Worm (Caenorhabditis elegans): ENCODE measurements around the gene sre-46.

Gene sre-46

DNA sequence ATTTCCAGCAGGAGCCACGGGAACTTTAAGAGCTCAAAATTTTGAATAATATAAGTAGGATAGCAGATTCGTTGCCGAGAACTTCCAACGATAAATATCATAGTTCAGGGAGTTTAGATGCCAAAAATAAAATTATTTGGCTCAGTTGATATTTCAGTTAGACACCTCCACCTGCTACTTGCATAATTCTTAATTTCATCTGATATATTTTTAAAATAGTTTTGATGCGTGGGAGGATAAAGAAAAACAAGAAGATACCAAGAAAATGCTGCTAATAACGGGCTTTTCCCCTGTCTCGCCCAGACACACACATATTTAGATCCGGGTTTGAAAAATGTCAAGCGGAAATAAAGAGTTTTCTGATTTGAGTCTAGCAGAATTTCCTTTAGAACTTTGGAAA is at the start of gene sre-46:
sre-46 (minus strand) TSS at position 101 of the 400 bp plus-strand sequence.
- TF ChIP-seq ets-7 (tag; optimal IDR thresholded peaks at IDR 0.05) (no peak), F13C5.2 (tag; optimal IDR thresholded peaks at IDR 0.05) (no peak), flt-1 (GFP tag; IDR thresholded peaks at IDR 0.05) (no peak), ceh-36 (tag; optimal IDR thresholded peaks at IDR 0.05) (no peak), hnd-1 (tag; optimal IDR thresholded peaks at IDR 0.05) (no peak), hmbx-1 (tag; optimal IDR thresholded peaks at IDR 0.05) (no peak), tbx-11 (GFP tag; IDR thresholded peaks at IDR 0.05) (no peak)

ce11 chrII:13765952-13766351 is 44.8 kb upstream of the sre-46 start, which contains the start of gene arrd-12:
Gene arrd-12, plus strand, starts transcription at chrII:13766252.
- no peak for TF ChIP-seq hmg-4 (GFP tag; optimal IDR thresholded peaks at IDR 0.05)
- no peak for TF ChIP-seq sea-1 (GFP tag; conservative IDR thresholded peaks at IDR 0.05)
- TF ChIP-seq hmbx-1 (tag; optimal IDR thresholded peaks at IDR 0.05): no peak
- TF ChIP-seq tra-4 (tag; optimal IDR thresholded peaks at IDR 0.05): no peak
- no peak for TF ChIP-seq tbx-11 (GFP tag; IDR thresholded peaks at IDR 0.05)
- no peak for TF ChIP-seq F13C5.2 (tag; optimal IDR thresholded peaks at IDR 0.05)
- no peak for TF ChIP-seq ceh-36 (tag; optimal IDR thresholded peaks at IDR 0.05)

- TF ChIP-seq scrt-1 (GFP tag; IDR thresholded peaks at IDR 0.05): no peak
- TF ChIP-seq flt-1 (GFP tag; IDR thresholded peaks at IDR 0.05): no peak
Measured at ce11 chrII:13763009-13763468, 41.9 kb upstream of the sre-46 start, which contains the start of gene arrd-11. Gene arrd-11, plus strand, starts transcription at chrII:13763418.

DNA sequence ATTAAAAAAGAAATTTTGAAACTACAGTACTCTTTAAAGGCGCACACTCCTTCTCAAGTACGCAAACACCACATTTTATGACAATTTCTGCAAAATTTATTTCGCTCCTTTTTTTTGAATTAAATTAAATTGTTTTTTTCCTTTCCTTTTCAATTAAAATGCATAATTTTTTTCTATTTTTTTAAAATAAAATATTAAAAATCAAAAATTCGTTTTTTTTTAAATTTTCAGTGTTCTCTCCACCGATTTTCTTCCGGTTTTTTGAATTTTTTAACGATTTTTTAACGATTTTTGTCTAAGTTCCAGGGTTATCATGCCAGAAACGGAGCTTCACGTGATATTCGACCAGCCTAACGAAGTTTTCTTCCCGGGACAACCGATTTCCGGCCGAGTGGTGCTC is 37.0 kb upstream of the sre-46 start, which contains the start of gene arrd-13:
arrd-13 (plus strand) TSS at position 301 of the 400 bp plus-strand sequence.
- TF ChIP-seq ets-7 (tag; optimal IDR thresholded peaks at IDR 0.05) (no peak), tra-4 (tag; optimal IDR thresholded peaks at IDR 0.05) (no peak), B0310.2 (tag; optimal IDR thresholded peaks at IDR 0.05) (no peak), hnd-1 (tag; optimal IDR thresholded peaks at IDR 0.05) (no peak), hmg-4 (GFP tag; optimal IDR thresholded peaks at IDR 0.05) (no peak)

- no peak for TF ChIP-seq hmg-4 (GFP tag; optimal IDR thresholded peaks at IDR 0.05)
- TF ChIP-seq hnd-1 (tag; optimal IDR thresholded peaks at IDR 0.05): no peak
- no peak for TF ChIP-seq scrt-1 (GFP tag; IDR thresholded peaks at IDR 0.05)
- no peak for TF ChIP-seq aly-1 (tag; optimal IDR thresholded peaks at IDR 0.05)
- TF ChIP-seq flt-1 (GFP tag; IDR thresholded peaks at IDR 0.05): no peak
- no peak for TF ChIP-seq pes-1 (GFP tag; IDR thresholded peaks at IDR 0.05)
- TF ChIP-seq tbx-11 (GFP tag; IDR thresholded peaks at IDR 0.05): no peak
Measured at ce11 chrII:13756232-13756631, 35.1 kb upstream of the sre-46 start.

ce11 chrII:13752016-13752415 is 30.9 kb upstream of the sre-46 start, which contains the start of gene arrd-14:
Gene arrd-14, plus strand, starts transcription at chrII:13752316.
- TF ChIP-seq F13C5.2 (tag; optimal IDR thresholded peaks at IDR 0.05) (no peak), pes-1 (GFP tag; IDR thresholded peaks at IDR 0.05) (no peak), ets-7 (tag; optimal IDR thresholded peaks at IDR 0.05) (no peak), hmbx-1 (tag; optimal IDR thresholded peaks at IDR 0.05) (no peak), aly-1 (tag; optimal IDR thresholded peaks at IDR 0.05) (no peak), scrt-1 (GFP tag; IDR thresholded peaks at IDR 0.05) (no peak), hnd-1 (tag; optimal IDR thresholded peaks at IDR 0.05) (no peak), tbx-11 (GFP tag; IDR thresholded peaks at IDR 0.05) (no peak), tbx-37 (GFP tag; conservative IDR thresholded peaks at IDR 0.05) (no peak), ama-1 (optimal IDR thresholded peaks at IDR 0.05) (no peak), flt-1 (GFP tag; IDR thresholded peaks at IDR 0.05) (no peak), ceh-13 (GFP tag; optimal IDR thresholded peaks at IDR 0.05) (no peak), ceh-36 (tag; optimal IDR thresholded peaks at IDR 0.05) (no peak), tra-4 (tag; optimal IDR thresholded peaks at IDR 0.05) (no peak)

DNA sequence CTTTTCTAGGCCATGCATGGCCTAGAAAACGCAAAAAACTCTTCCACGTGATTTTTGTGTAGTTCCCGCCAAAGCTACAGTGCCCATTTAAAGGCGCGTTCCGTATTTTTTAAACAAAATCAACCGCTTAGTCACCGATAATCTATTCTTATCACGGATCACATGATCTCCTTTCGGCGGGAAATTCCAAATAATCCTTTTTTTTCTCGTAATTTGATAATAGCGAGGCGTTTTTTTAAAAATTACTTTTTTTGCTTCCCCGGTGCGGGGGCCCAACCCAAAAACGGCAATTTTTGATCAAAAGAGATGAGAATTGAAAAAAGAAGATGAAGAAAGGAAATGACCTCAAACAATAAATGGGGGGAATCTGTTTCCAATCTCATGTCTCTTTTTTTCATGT is 29.9 kb upstream of the sre-46 start:
- TF ChIP-seq flt-1 (GFP tag; IDR thresholded peaks at IDR 0.05) (no peak), B0310.2 (tag; optimal IDR thresholded peaks at IDR 0.05) (no peak), scrt-1 (GFP tag; IDR thresholded peaks at IDR 0.05) (no peak), ceh-36 (tag; optimal IDR thresholded peaks at IDR 0.05) (no peak), hnd-1 (tag; optimal IDR thresholded peaks at IDR 0.05) (no peak), tbx-37 (GFP tag; conservative IDR thresholded peaks at IDR 0.05) (no peak), F13C5.2 (tag; optimal IDR thresholded peaks at IDR 0.05) (no peak), ama-1 (optimal IDR thresholded peaks at IDR 0.05) (no peak), hmbx-1 (tag; optimal IDR thresholded peaks at IDR 0.05) (no peak), tbx-11 (GFP tag; IDR thresholded peaks at IDR 0.05) (no peak), pes-1 (GFP tag; IDR thresholded peaks at IDR 0.05) (no peak), ets-7 (tag; optimal IDR thresholded peaks at IDR 0.05) (no peak), hmg-4 (GFP tag; optimal IDR thresholded peaks at IDR 0.05) (no peak), aly-1 (tag; optimal IDR thresholded peaks at IDR 0.05) (no peak), tra-4 (tag; optimal IDR thresholded peaks at IDR 0.05) (no peak), ceh-13 (GFP tag; optimal IDR thresholded peaks at IDR 0.05) (no peak), sea-1 (GFP tag; conservative IDR thresholded peaks at IDR 0.05) (no peak)

DNA sequence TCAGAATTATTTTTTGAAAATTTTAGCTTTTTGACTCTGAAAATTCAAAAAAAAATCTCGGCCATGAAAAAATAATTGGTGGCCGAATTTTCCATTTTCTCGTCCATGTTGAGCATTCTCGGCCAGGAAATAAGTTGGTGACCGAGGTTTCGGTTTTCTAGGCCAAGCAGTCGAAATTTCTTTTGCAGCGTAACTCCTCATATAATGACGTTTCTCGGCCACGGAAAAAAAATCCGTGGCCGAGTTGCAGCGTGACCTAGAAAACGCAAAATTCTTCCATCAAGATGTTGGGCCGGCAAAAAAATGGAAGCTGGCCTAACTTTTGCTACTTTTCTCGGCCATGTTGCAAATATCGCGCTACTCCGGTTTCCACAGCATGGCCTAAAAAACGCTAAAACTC is 29.0 kb upstream of the sre-46 start:
- no peak for TF ChIP-seq B0310.2 (tag; optimal IDR thresholded peaks at IDR 0.05)

ce11 chrII:13741449-13741848 is 20.3 kb upstream of the sre-46 start, which contains the start of gene mig-14:
Gene mig-14, plus strand, starts transcription at chrII:13741738.
- TF ChIP-seq ceh-36 (tag; optimal IDR thresholded peaks at IDR 0.05): no peak
- no peak for TF ChIP-seq hnd-1 (tag; optimal IDR thresholded peaks at IDR 0.05)
- TF ChIP-seq ceh-13 (GFP tag; optimal IDR thresholded peaks at IDR 0.05): no peak
- TF ChIP-seq pes-1 (GFP tag; IDR thresholded peaks at IDR 0.05): no peak
- no peak for TF ChIP-seq tbx-11 (GFP tag; IDR thresholded peaks at IDR 0.05)
- no peak for TF ChIP-seq F13C5.2 (tag; optimal IDR thresholded peaks at IDR 0.05)
- TF ChIP-seq hmbx-1 (tag; optimal IDR thresholded peaks at IDR 0.05): no peak
- no peak for TF ChIP-seq hmg-4 (GFP tag; optimal IDR thresholded peaks at IDR 0.05)
- TF ChIP-seq tbx-37 (GFP tag; conservative IDR thresholded peaks at IDR 0.05): no peak
- TF ChIP-seq ama-1 (optimal IDR thresholded peaks at IDR 0.05): no peak
- no peak for TF ChIP-seq sea-1 (GFP tag; conservative IDR thresholded peaks at IDR 0.05)
- TF ChIP-seq ets-7 (tag; optimal IDR thresholded peaks at IDR 0.05): no peak
- no peak for TF ChIP-seq scrt-1 (GFP tag; IDR thresholded peaks at IDR 0.05)
- TF ChIP-seq B0310.2 (tag; optimal IDR thresholded peaks at IDR 0.05): no peak
- TF ChIP-seq tra-4 (tag; optimal IDR thresholded peaks at IDR 0.05): no peak
- no peak for TF ChIP-seq aly-1 (tag; optimal IDR thresholded peaks at IDR 0.05)
